Worm (Caenorhabditis elegans) whole organism, young adult: ENCODE data around the gene B0280.7.

ENCODE experiments used
- B0035.1 ChIP-seq: sonication (generic microtip); optimal IDR thresholded peaks from 2 replicates; lab custom pipeline; 2016; ENCODE audit warnings: missing genetic modification characterization, mild to moderate bottlenecking, missing compliant biosample characterization, missing genotype, missing genetic modification reagents
- B0261.1 ChIP-seq: sonication (generic microtip); optimal IDR thresholded peaks from 2 replicates; lab custom pipeline; 2016; ENCODE audit warnings: mild to moderate bottlenecking, missing genetic modification characterization, moderate library complexity, missing compliant biosample characterization
- D2030.7 ChIP-seq: fragments of 200-800 bp; sonication (Bioruptor generic); IDR thresholded peaks from 2 replicates; pipeline ENCODE4 v1.3.6; 2022; ENCODE audit warnings: missing genetic modification reagents, missing genetic modification characterization, missing compliant biosample characterization
- F23B12.7 ChIP-seq: sonication (generic microtip); optimal IDR thresholded peaks from 2 replicates; lab custom pipeline; 2017; ENCODE audit warnings: missing genetic modification characterization, mild to moderate bottlenecking, missing compliant biosample characterization, antibody characterized with exemption, moderate library complexity; ENCODE audit not compliant: insufficient read depth
- F33H1.4 ChIP-seq: fragments of 200-800 bp; sonication (Bioruptor generic); IDR thresholded peaks from 2 replicates; pipeline ENCODE4 v1.3.6; 2022; ENCODE audit warnings: missing genetic modification reagents, missing genetic modification characterization, missing compliant biosample characterization
- F55B11.4 ChIP-seq: sonication (generic microtip); optimal IDR thresholded peaks from 2 replicates; lab custom pipeline; 2016; ENCODE audit warnings: missing compliant biosample characterization, missing genetic modification characterization, borderline replicate concordance; ENCODE audit not compliant: insufficient read depth
- K12H6.12 ChIP-seq: fragments of 200-800 bp; sonication (Bioruptor generic); optimal IDR thresholded peaks from 2 replicates; lab custom pipeline; 2018; ENCODE audit warnings: mild to moderate bottlenecking, missing genetic modification characterization, missing compliant biosample characterization
- Y53F4B.3 ChIP-seq: fragments of 200-800 bp; sonication (Bioruptor generic); IDR thresholded peaks from 2 replicates; pipeline ENCODE4 v1.3.6; 2022; ENCODE audit warnings: missing genetic modification reagents, missing genetic modification characterization, missing compliant biosample characterization
- Y56A3A.18 ChIP-seq: fragments of 200-800 bp; sonication (Bioruptor generic); IDR thresholded peaks from 2 replicates; pipeline ENCODE4 v1.3.6; 2022; ENCODE audit warnings: missing genetic modification reagents, missing genetic modification characterization, missing compliant biosample characterization
- Y95B8A.8 ChIP-seq: fragments of 200-800 bp; sonication (Bioruptor generic); IDR thresholded peaks from 2 replicates; pipeline ENCODE4 v1.3.6; 2022; ENCODE audit warnings: missing genetic modification reagents, missing genetic modification characterization, missing compliant biosample characterization
- ZK185.1 ChIP-seq: sonication (generic microtip); optimal IDR thresholded peaks from 2 replicates; lab custom pipeline; 2016; ENCODE audit warnings: mild to moderate bottlenecking, missing genetic modification characterization, missing compliant biosample characterization; ENCODE audit not compliant: poor library complexity, severe bottlenecking
- ama-1 ChIP-seq, 3 experiments: fragments of 150-350 bp in 1 of 3; sonication (generic microtip) in 2 of 3; optimal IDR thresholded peaks; 2 replicates each; lab custom pipeline; 2014 to 2018; ENCODE audit warnings: missing biosample characterization in 2 of 3, missing genetic modification characterization in 2 of 3, missing genetic modification reagents in 2 of 3
- bed-1 ChIP-seq: fragments of 200-800 bp; sonication (Bioruptor generic); IDR thresholded peaks from 2 replicates; pipeline ENCODE4 v1.3.6; 2022; ENCODE audit warnings: missing genetic modification reagents, missing genetic modification characterization, missing compliant biosample characterization
- ccch-3 ChIP-seq: fragments of 200-800 bp; sonication (Bioruptor generic); optimal IDR thresholded peaks from 2 replicates; lab custom pipeline; 2018; ENCODE audit warnings: mild to moderate bottlenecking, missing genetic modification characterization, missing compliant biosample characterization
- ceh-100 ChIP-seq: fragments of 200-800 bp; sonication (Bioruptor generic); IDR thresholded peaks from 2 replicates; pipeline ENCODE4 v1.3.6; 2022; ENCODE audit warnings: missing genetic modification reagents, missing genetic modification characterization, missing compliant biosample characterization
- ceh-27 ChIP-seq: fragments of 200-800 bp; sonication (Bioruptor generic); optimal IDR thresholded peaks from 2 replicates; lab custom pipeline; 2018; ENCODE audit warnings: mild to moderate bottlenecking, missing genetic modification characterization, moderate library complexity, missing compliant biosample characterization
- ceh-79 ChIP-seq: sonication (generic microtip); optimal IDR thresholded peaks from 2 replicates; lab custom pipeline; 2017; ENCODE audit warnings: mild to moderate bottlenecking, missing genetic modification characterization, missing compliant biosample characterization
- die-1 ChIP-seq: sonication (generic microtip); optimal IDR thresholded peaks from 2 replicates; lab custom pipeline; 2016; ENCODE audit warnings: missing genotype, mild to moderate bottlenecking, missing genetic modification characterization, missing compliant biosample characterization
- dox-1 ChIP-seq: fragments of 200-800 bp; sonication (Bioruptor generic); IDR thresholded peaks from 2 replicates; pipeline ENCODE4 v1.3.6; 2022; ENCODE audit warnings: missing genetic modification reagents, missing genetic modification characterization, missing compliant biosample characterization
- dpff-1 ChIP-seq: sonication (generic microtip); optimal IDR thresholded peaks from 2 replicates; lab custom pipeline; 2017; ENCODE audit warnings: mild to moderate bottlenecking, missing genetic modification characterization, missing compliant biosample characterization
- efl-1 ChIP-seq: fragments of 150-350 bp; optimal IDR thresholded peaks from 2 replicates; lab custom pipeline; 2014; ENCODE audit warnings: missing biosample characterization, missing genetic modification reagents, missing genetic modification characterization
- egl-44 ChIP-seq: fragments of 200-800 bp; sonication (Bioruptor generic); IDR thresholded peaks from 2 replicates; pipeline ENCODE4 v1.3.6; 2022; ENCODE audit warnings: missing genetic modification reagents, missing genetic modification characterization, missing compliant biosample characterization
- fkh-3 ChIP-seq: sonication (generic microtip); optimal IDR thresholded peaks from 2 replicates; lab custom pipeline; 2016; ENCODE audit warnings: mild to moderate bottlenecking, missing genetic modification characterization, missing compliant biosample characterization
- gei-17 ChIP-seq: fragments of 200-800 bp; sonication (Bioruptor generic); optimal IDR thresholded peaks from 2 replicates; lab custom pipeline; 2018; ENCODE audit warnings: mild to moderate bottlenecking, missing genetic modification characterization, missing compliant biosample characterization
- him-1 ChIP-seq: sonication (generic microtip); optimal IDR thresholded peaks from 2 replicates; lab custom pipeline; 2016; ENCODE audit warnings: missing genotype, missing genetic modification reagents, missing genetic modification characterization, missing compliant biosample characterization
- hmg-20 ChIP-seq: fragments of 200-800 bp; sonication (Bioruptor generic); IDR thresholded peaks from 2 replicates; pipeline ENCODE4 v1.3.6; 2022; ENCODE audit warnings: missing genetic modification reagents, missing genetic modification characterization, missing compliant biosample characterization
- hrde-1 ChIP-seq: sonication (generic microtip); optimal IDR thresholded peaks from 2 replicates; lab custom pipeline; 2016; ENCODE audit warnings: missing genetic modification characterization, mild to moderate bottlenecking, missing compliant biosample characterization, moderate library complexity, missing genotype, missing genetic modification reagents, borderline replicate concordance
- let-526 ChIP-seq: fragments of 200-800 bp; sonication (Bioruptor generic); IDR thresholded peaks from 2 replicates; pipeline ENCODE4 v1.3.6; 2022; ENCODE audit warnings: missing genetic modification reagents, missing genetic modification characterization, missing compliant biosample characterization
- lin-26 ChIP-seq: fragments of 200-800 bp; sonication (Bioruptor generic); IDR thresholded peaks from 2 replicates; pipeline ENCODE4 v1.3.6; 2022; ENCODE audit warnings: missing genetic modification reagents, missing genetic modification characterization, missing compliant biosample characterization
- lin-35 ChIP-seq, 3 experiments: fragments of 150-350 bp in 2 of 3; sonication (generic microtip) in 1 of 3; optimal IDR thresholded peaks; 2 replicates each; lab custom pipeline; 2014 to 2018; ENCODE audit warnings: missing biosample characterization in 3 of 3, missing genetic modification characterization in 3 of 3, missing genetic modification reagents in 3 of 3
- lin-40 ChIP-seq: sonication (generic microtip); optimal IDR thresholded peaks from 2 replicates; lab custom pipeline; 2016; ENCODE audit warnings: missing genetic modification characterization, mild to moderate bottlenecking, missing compliant biosample characterization, missing genotype, missing genetic modification reagents
- lsl-1 ChIP-seq: fragments of 200-800 bp; sonication (Bioruptor generic); optimal IDR thresholded peaks from 2 replicates; lab custom pipeline; 2018; ENCODE audit warnings: mild to moderate bottlenecking, missing genetic modification characterization, moderate library complexity, missing compliant biosample characterization
- madf-3 ChIP-seq: fragments of 200-800 bp; sonication (Bioruptor generic); IDR thresholded peaks from 2 replicates; pipeline ENCODE4 v1.3.6; 2022; ENCODE audit warnings: missing genetic modification reagents, missing genetic modification characterization, missing compliant biosample characterization
- mel-28 ChIP-seq: sonication (generic microtip); optimal IDR thresholded peaks from 2 replicates; lab custom pipeline; 2016; ENCODE audit warnings: borderline replicate concordance, mild to moderate bottlenecking, missing genetic modification characterization, missing compliant biosample characterization
- nhr-27 ChIP-seq: fragments of 200-800 bp; sonication (Bioruptor generic); optimal IDR thresholded peaks from 2 replicates; lab custom pipeline; 2018; ENCODE audit warnings: mild to moderate bottlenecking, missing genetic modification characterization, moderate library complexity, missing compliant biosample characterization
- nhr-90 ChIP-seq: sonication (generic microtip); optimal IDR thresholded peaks from 2 replicates; lab custom pipeline; 2016; ENCODE audit warnings: missing genotype, mild to moderate bottlenecking, missing genetic modification characterization, missing compliant biosample characterization
- pha-4 ChIP-seq: fragments of 150-350 bp; sonication (generic microtip); optimal IDR thresholded peaks from 2 replicates; lab custom pipeline; 2014; ENCODE audit warnings: missing biosample characterization, missing genetic modification reagents, missing genetic modification characterization
- rec-8 ChIP-seq, 2 experiments: sonication (generic microtip); optimal IDR thresholded peaks; 2 replicates each; lab custom pipeline; 2016; ENCODE audit warnings: mild to moderate bottlenecking in 2 of 2, missing genetic modification characterization in 2 of 2, missing genetic modification reagents in 2 of 2, missing genotype in 2 of 2, missing biosample characterization in 1 of 2, missing compliant biosample characterization in 1 of 2, moderate library complexity in 1 of 2
- sdz-38 ChIP-seq: sonication (generic microtip); optimal IDR thresholded peaks from 2 replicates; lab custom pipeline; 2016; ENCODE audit warnings: missing genotype, missing genetic modification characterization, missing compliant biosample characterization
- sea-2 ChIP-seq: fragments of 200-800 bp; sonication (Bioruptor generic); IDR thresholded peaks from 2 replicates; pipeline ENCODE4 v1.3.6; 2022; ENCODE audit warnings: missing genetic modification characterization, missing compliant biosample characterization
- snpc-4 ChIP-seq, 5 experiments: fragments of 150-350 bp in 1 of 5; sonication (generic microtip) in 4 of 5; optimal IDR thresholded peaks; 2 replicates each; lab custom pipeline; 2014 to 2018; ENCODE audit warnings: missing genetic modification characterization in 5 of 5, missing biosample characterization in 3 of 5, antibody characterized with exemption in 2 of 5, mild to moderate bottlenecking in 2 of 5, missing compliant biosample characterization in 2 of 5, missing genotype in 2 of 5, moderate library complexity in 2 of 5, missing genetic modification reagents in 1 of 5
- somi-1 ChIP-seq: fragments of 200-800 bp; sonication (Bioruptor generic); optimal IDR thresholded peaks from 2 replicates; lab custom pipeline; 2018; ENCODE audit warnings: mild to moderate bottlenecking, missing genetic modification characterization, missing compliant biosample characterization
- tbx-9 ChIP-seq: sonication (generic microtip); optimal IDR thresholded peaks from 2 replicates; lab custom pipeline; 2016; ENCODE audit warnings: borderline replicate concordance, missing genetic modification characterization, inconsistent platforms, missing compliant biosample characterization
- tlf-1 ChIP-seq: fragments of 200-800 bp; sonication (Bioruptor generic); optimal IDR thresholded peaks from 2 replicates; lab custom pipeline; 2018; ENCODE audit warnings: mild to moderate bottlenecking, missing genetic modification characterization, missing compliant biosample characterization
- zfh-2 ChIP-seq: fragments of 200-800 bp; sonication (Bioruptor generic); conservative IDR thresholded peaks from 2 replicates; pipeline ENCODE4 v1.3.6; 2022; ENCODE audit warnings: missing genetic modification reagents, missing genetic modification characterization, missing compliant biosample characterization
- ztf-22 ChIP-seq: fragments of 200-800 bp; sonication (Bioruptor generic); optimal IDR thresholded peaks from 2 replicates; lab custom pipeline; 2018; ENCODE audit warnings: mild to moderate bottlenecking, missing genetic modification characterization, moderate library complexity, missing compliant biosample characterization

B0280.7 gene

ce11 chrIII:7155631-7156030 is 43.9 kb upstream of the B0280.7 start (continued):
- TF ChIP-seq ceh-100, result 0 out of 2 replicates have a peak, but pooled peaks have one; percentile 44
- no peak for TF ChIP-seq fkh-3 (tag; lab: Kevin White, UChicago)
- peak in 1 of 3 experiments; percentile 75 for TF ChIP-seq lin-35 (GFP tag; optimal IDR thresholded peaks at IDR 0.05; lab: Kevin White, UChicago)
- peak; percentile 52 for TF ChIP-seq snpc-4 (GFP tag; optimal IDR thresholded peaks at IDR 0.05; lab: Kevin White, UChicago)
- peak; percentile 28 to 74 (median 59) for TF ChIP-seq snpc-4 (tag; optimal IDR thresholded peaks at IDR 0.05; lab: Kevin White, UChicago)
- no peak for TF ChIP-seq F55B11.4 (tag; lab: Kevin White, UChicago)
- no peak for TF ChIP-seq nhr-27 (tag; lab: Kevin White, UChicago)
- TF ChIP-seq hmg-20 (GFP tag; lab: Robert Waterston, UW), result no peak
- no peak for TF ChIP-seq sdz-38 (tag; lab: Kevin White, UChicago)
- no peak for TF ChIP-seq mel-28 (tag; lab: Kevin White, UChicago)
- TF ChIP-seq D2030.7 (GFP tag; lab: Robert Waterston, UW), result no peak
- TF ChIP-seq gei-17 (GFP tag; lab: Kevin White, UChicago), result peak; percentile 12
- TF ChIP-seq K12H6.12 (tag; lab: Kevin White, UChicago), result peak; percentile 94
- TF ChIP-seq bed-1 (GFP tag; lab: Robert Waterston, UW), result no peak
- peak; percentile 38 for TF ChIP-seq pha-4 (tag; lab: Kevin White, UChicago)
- TF ChIP-seq Y56A3A.18 (GFP tag; lab: Robert Waterston, UW), result 0 out of 2 replicates have a peak, but pooled peaks have one; percentile 50
- TF ChIP-seq let-526 (GFP tag; lab: Robert Waterston, UW), result peak; percentile 12; the same call in 1 of the 2 replicates
- no peak for TF ChIP-seq B0261.1 (tag; lab: Kevin White, UChicago)
- peak; percentile 39 for TF ChIP-seq die-1 (tag; lab: Kevin White, UChicago)
- no peak for TF ChIP-seq Y53F4B.3 (GFP tag; lab: Robert Waterston, UW)
- peak; percentile 83 for TF ChIP-seq ceh-27 (GFP tag; lab: Kevin White, UChicago)
- TF ChIP-seq B0035.1 (tag; lab: Kevin White, UChicago), result no peak
- TF ChIP-seq lin-26 (GFP tag; lab: Robert Waterston, UW), result 0 out of 2 replicates have a peak, but pooled peaks have one; percentile 43
- no peak for TF ChIP-seq hrde-1 (tag; lab: Kevin White, UChicago)
- TF ChIP-seq ZK185.1, result peak; percentile 54
- TF ChIP-seq F23B12.7, result no peak
- TF ChIP-seq efl-1 (GFP tag; lab: Kevin White, UChicago), result no peak
- peak; percentile 3 for TF ChIP-seq ama-1 (optimal IDR thresholded peaks at IDR 0.05; lab: Kevin White, UChicago)
- no peak for TF ChIP-seq ama-1 (GFP tag; optimal IDR thresholded peaks at IDR 0.05; lab: Kevin White, UChicago)
- TF ChIP-seq nhr-90 (tag; lab: Kevin White, UChicago), result peak; percentile 19
- no peak for TF ChIP-seq tbx-9 (tag; lab: Kevin White, UChicago)
- peak; percentile 80 for TF ChIP-seq somi-1 (GFP tag; lab: Kevin White, UChicago)
- no peak for TF ChIP-seq ceh-79 (tag; lab: Kevin White, UChicago)
- no peak for TF ChIP-seq ztf-22 (GFP tag; lab: Kevin White, UChicago)
- TF ChIP-seq Y95B8A.8 (GFP tag; lab: Robert Waterston, UW), result peak; percentile 66; the same call in 1 of the 2 replicates
- no peak for TF ChIP-seq dpff-1
- TF ChIP-seq dox-1, result peak; percentile 73
- no peak for TF ChIP-seq ccch-3 (GFP tag; lab: Kevin White, UChicago)
- TF ChIP-seq madf-3, result peak; percentile 78
- TF ChIP-seq lin-40 (tag; lab: Kevin White, UChicago), result peak; percentile 89
- TF ChIP-seq egl-44 (GFP tag; lab: Robert Waterston, UW), result no peak
- peak; percentile 81 for TF ChIP-seq zfh-2 (GFP tag; lab: Robert Waterston, UW)
- peak; percentile 25; the same call in 1 of the 2 replicates for TF ChIP-seq F33H1.4 (GFP tag; lab: Robert Waterston, UW)
- TF ChIP-seq sea-2 (GFP tag; lab: Robert Waterston, UW), result no peak
- peak; percentile 3 for TF ChIP-seq lsl-1 (GFP tag; lab: Kevin White, UChicago)
- TF ChIP-seq rec-8 (tag; optimal IDR thresholded peaks at IDR 0.05; lab: Kevin White, UChicago), result no peak
- TF ChIP-seq him-1, result no peak
- peak; percentile 60 for TF ChIP-seq tlf-1 (GFP tag; lab: Kevin White, UChicago)
